Worm (Caenorhabditis elegans) whole organism, L2 larva: ENCODE results near the gene srab-14.

Experiments
- ceh-82 ChIP-seq: fragments of 150-350 bp; optimal IDR thresholded peaks from 2 replicates; lab custom pipeline; 2014; ENCODE audit warnings: missing biosample characterization, missing genetic modification characterization
- elt-3 ChIP-seq: sonication (generic microtip); optimal IDR thresholded peaks from 2 replicates; lab custom pipeline; 2017; ENCODE audit warnings: missing biosample characterization, missing genetic modification characterization
- nhr-12 ChIP-seq: fragments of 150-350 bp; optimal IDR thresholded peaks from 2 replicates; lab custom pipeline; 2014; ENCODE audit warnings: missing biosample characterization, missing genetic modification characterization
- unc-62 ChIP-seq: fragments of 150-350 bp; optimal IDR thresholded peaks from 2 replicates; lab custom pipeline; 2014; ENCODE audit warnings: missing biosample characterization, missing genetic modification reagents, missing genetic modification characterization

ce11 chrII:7496070-7496469 lies 3.2 kb downstream of the srab-14 start, which contains the start of gene spi-1:
- no peak for TF ChIP-seq ceh-82 (tag; lab: Kevin White, UChicago)
- TF ChIP-seq nhr-12 (tag; lab: Kevin White, UChicago), result no peak
- TF ChIP-seq elt-3 (tag; lab: Kevin White, UChicago), result no peak
- TF ChIP-seq unc-62 (GFP tag; lab: Kevin White, UChicago), result no peak
